Fruit fly (Drosophila melanogaster) whole organism, adult: ENCODE data around the gene fln.
A peak's percentile ranks its signal among the peaks of the same experiment; 100 is the strongest.

Source experiments
- CG11617 ChIP-seq: fragments of 200-800 bp; sonication (Bioruptor generic); optimal IDR thresholded peaks from 2 replicates; lab custom pipeline; 2017; ENCODE audit warnings: mild to moderate bottlenecking, missing biosample characterization, missing genetic modification reagents, missing genetic modification characterization
- CG12768 ChIP-seq: fragments of 200-800 bp; sonication (Bioruptor generic); optimal IDR thresholded peaks from 2 replicates; lab custom pipeline; 2017; ENCODE audit warnings: missing biosample characterization, missing genetic modification characterization, mild to moderate bottlenecking, moderate library complexity, missing genetic modification reagents
- CG14711 ChIP-seq: fragments of 200-800 bp; sonication (Bioruptor generic); optimal IDR thresholded peaks from 2 replicates; lab custom pipeline; 2018; ENCODE audit warnings: missing biosample characterization, mild to moderate bottlenecking, missing genetic modification characterization, moderate library complexity
- CG1620 ChIP-seq: fragments of 200-800 bp; sonication (Bioruptor generic); optimal IDR thresholded peaks from 2 replicates; lab custom pipeline; 2016; ENCODE audit warnings: missing biosample characterization, missing genetic modification characterization
- CG33017 ChIP-seq: fragments of 200-800 bp; sonication (Bioruptor generic); optimal IDR thresholded peaks from 2 replicates; lab custom pipeline; 2018; ENCODE audit warnings: missing biosample characterization, mild to moderate bottlenecking, missing genetic modification characterization, moderate library complexity
- CG5204 ChIP-seq: fragments of 200-800 bp; sonication (Bioruptor generic); optimal IDR thresholded peaks from 2 replicates; lab custom pipeline; 2016; ENCODE audit warnings: missing biosample characterization, missing genetic modification characterization
- CG7045 ChIP-seq: fragments of 200-800 bp; sonication (Bioruptor generic); optimal IDR thresholded peaks from 2 replicates; lab custom pipeline; 2017; ENCODE audit warnings: missing biosample characterization, mild to moderate bottlenecking, missing genetic modification characterization
- CG7101 ChIP-seq: fragments of 200-800 bp; sonication (Bioruptor generic); optimal IDR thresholded peaks from 2 replicates; lab custom pipeline; 2018; ENCODE audit warnings: missing biosample characterization, mild to moderate bottlenecking, missing genetic modification characterization, moderate library complexity
- Clk ChIP-seq: fragments of 200-800 bp; sonication (Bioruptor generic); optimal IDR thresholded peaks from 2 replicates; lab custom pipeline; 2017; ENCODE audit warnings: missing biosample characterization, missing genetic modification characterization
- Crg-1 ChIP-seq: fragments of 200-800 bp; sonication (Bioruptor generic); optimal IDR thresholded peaks from 2 replicates; lab custom pipeline; 2016; ENCODE audit warnings: missing biosample characterization, missing genetic modification characterization
- Hr96 ChIP-seq: fragments of 200-800 bp; sonication (Bioruptor generic); optimal IDR thresholded peaks from 2 replicates; lab custom pipeline; 2016; ENCODE audit warnings: missing biosample characterization, missing genetic modification characterization
- Mnt ChIP-seq: fragments of 200-800 bp; sonication (Bioruptor generic); optimal IDR thresholded peaks from 2 replicates; lab custom pipeline; 2016; ENCODE audit warnings: missing biosample characterization, mild to moderate bottlenecking, missing genetic modification characterization
- bab1 ChIP-seq: fragments of 200-800 bp; sonication (Bioruptor generic); optimal IDR thresholded peaks from 3 replicates; lab custom pipeline; 2019; ENCODE audit warnings: missing biosample characterization, mild to moderate bottlenecking, missing genetic modification characterization, moderate library complexity
- cic ChIP-seq: fragments of 200-800 bp; sonication (Bioruptor generic); optimal IDR thresholded peaks from 2 replicates; lab custom pipeline; 2017; ENCODE audit warnings: missing biosample characterization, mild to moderate bottlenecking, missing genetic modification characterization, moderate library complexity
- cnc ChIP-seq, 2 experiments: fragments of >200 bp; optimal IDR thresholded peaks; 2 replicates each; lab custom pipeline; 2017
- kay ChIP-seq: fragments of 200-800 bp; sonication (Bioruptor generic); peaks from one replicate; lab custom pipeline; 2016; ENCODE audit warnings: missing biosample characterization, missing genetic modification characterization, borderline replicate concordance
- ovo ChIP-seq: fragments of 200-800 bp; sonication (Bioruptor generic); optimal IDR thresholded peaks from 2 replicates; lab custom pipeline; 2016; ENCODE audit warnings: missing biosample characterization, missing genetic modification characterization
- pad ChIP-seq: fragments of 200-800 bp; sonication (Bioruptor generic); optimal IDR thresholded peaks from 3 replicates; lab custom pipeline; 2017; ENCODE audit warnings: missing biosample characterization, missing genetic modification characterization, mild to moderate bottlenecking, moderate library complexity, missing genetic modification reagents
- tj ChIP-seq: fragments of 200-800 bp; sonication (Bioruptor generic); optimal IDR thresholded peaks from 3 replicates; lab custom pipeline; 2017; ENCODE audit warnings: missing biosample characterization, mild to moderate bottlenecking, missing genetic modification characterization, moderate library complexity
- toe ChIP-seq: fragments of 200-800 bp; sonication (Bioruptor generic); optimal IDR thresholded peaks from 2 replicates; lab custom pipeline; 2016; ENCODE audit warnings: missing biosample characterization, missing genetic modification characterization

The fln gene

dm6 chr3L:20005033-20005782, 14.2 kb upstream of the fln start, which contains the start of gene kug:
Gene kug, plus strand, starts transcription at chr3L:20005301.
- no peak for TF ChIP-seq Mnt (GFP tag; lab: Kevin White, UChicago)
- no peak for TF ChIP-seq CG5204 (GFP tag; lab: Kevin White, UChicago)
- TF ChIP-seq CG1620, result no peak
- TF ChIP-seq ovo (GFP tag; lab: Kevin White, UChicago), result no peak
- TF ChIP-seq pad (GFP tag; lab: Kevin White, UChicago), result peak; percentile 79

DNA sequence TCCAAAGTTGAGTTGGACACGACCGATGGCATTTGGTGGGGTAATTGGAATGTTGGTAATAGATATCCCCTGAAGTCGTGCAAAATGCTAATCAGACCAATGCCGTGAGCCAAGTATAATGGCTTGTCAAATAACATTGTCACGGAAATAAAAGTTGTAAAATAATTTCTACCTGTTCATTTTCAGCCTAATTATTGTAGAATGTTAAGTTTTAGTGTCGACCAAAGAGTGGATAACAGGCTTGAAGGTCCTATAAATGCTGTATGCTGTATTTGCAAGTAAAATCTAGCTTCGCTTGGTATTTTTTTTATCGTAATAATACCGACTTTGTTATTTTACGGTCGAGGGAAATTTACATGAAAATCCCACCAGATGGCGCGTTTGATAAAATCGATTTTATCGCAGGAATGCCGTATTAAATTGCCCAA, 13.4 kb upstream of the fln start:
- TF ChIP-seq Mnt (GFP tag; lab: Kevin White, UChicago) (no peak), CG1620 (no peak), Hr96 (GFP tag; lab: Kevin White, UChicago) (no peak), Crg-1 (GFP tag; lab: Kevin White, UChicago) (no peak), CG7101 (tag; lab: Kevin White, UChicago) (no peak), ovo (GFP tag; lab: Kevin White, UChicago) (no peak), tj (no peak), CG7045 (no peak)

DNA sequence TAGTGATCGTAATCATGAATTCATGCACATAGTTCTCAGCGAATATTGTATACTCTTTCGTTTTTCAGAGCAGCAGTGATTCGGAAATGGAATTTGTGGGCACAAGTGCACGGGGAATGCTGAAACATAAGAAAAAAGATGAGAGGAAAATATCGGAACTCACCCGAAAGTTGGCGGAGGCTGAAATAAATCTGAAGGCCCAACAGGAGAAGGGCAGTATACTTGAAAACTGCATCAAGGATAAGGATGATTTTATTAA, 12.1 kb upstream of the fln start:
- TF ChIP-seq pad (GFP tag; lab: Kevin White, UChicago) (no peak), CG7101 (tag; lab: Kevin White, UChicago) (no peak), CG7045 (no peak), tj (no peak), CG5204 (GFP tag; lab: Kevin White, UChicago) (no peak), Crg-1 (GFP tag; lab: Kevin White, UChicago) (no peak), CG33017 (no peak), toe (GFP tag; lab: Kevin White, UChicago) (no peak), Mnt (GFP tag; lab: Kevin White, UChicago) (no peak), cic (GFP tag; lab: Kevin White, UChicago) (no peak), cnc (optimal IDR thresholded peaks at IDR 0.05; lab: Kevin White, UChicago) (no peak), kay (no peak), Clk (GFP tag; lab: Kevin White, UChicago) (no peak), ovo (GFP tag; lab: Kevin White, UChicago) (no peak), CG12768 (GFP tag; lab: Kevin White, UChicago) (no peak), CG14711 (tag; lab: Kevin White, UChicago) (no peak)

DNA sequence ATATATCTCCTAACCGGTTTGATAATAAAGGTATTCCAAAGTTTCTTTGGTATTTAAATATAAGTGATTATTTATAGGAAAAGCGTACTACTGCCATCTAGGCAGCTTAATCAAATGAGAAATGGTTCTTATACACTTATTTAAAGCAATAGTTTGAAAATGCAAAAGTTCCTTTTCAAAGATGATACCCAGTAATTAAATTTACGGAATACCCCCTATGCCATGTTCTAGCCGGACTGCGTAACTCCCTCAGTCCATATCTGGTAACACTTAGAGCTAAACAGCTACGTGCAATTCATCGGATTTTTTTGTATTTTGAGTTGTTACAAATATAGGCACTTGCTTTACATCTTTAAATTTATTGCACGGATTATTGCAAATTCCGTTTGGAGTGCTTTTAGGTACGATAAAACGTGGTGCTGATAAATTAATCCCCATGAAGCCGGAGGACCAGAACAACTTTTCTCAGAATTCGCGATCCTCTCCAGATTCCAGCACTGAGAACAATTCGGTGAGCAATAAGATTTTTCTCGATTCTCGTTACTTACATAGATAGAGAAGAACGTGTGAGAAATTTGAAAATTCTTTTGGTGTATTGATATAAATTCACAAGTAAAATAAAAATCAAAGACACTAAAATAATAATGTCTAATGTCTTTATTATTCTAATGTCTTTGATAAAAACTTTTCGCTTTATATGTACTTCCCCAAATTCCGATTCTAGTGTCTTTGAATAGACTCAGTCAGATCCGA, 11.6 kb upstream of the fln start, which contains the start of gene CG7668:
CG7668 (plus strand) TSS at position 255 of the 753 bp plus-strand sequence.
- TF ChIP-seq Mnt (GFP tag; lab: Kevin White, UChicago), result peak; percentile 62
- peak; percentile 86 for TF ChIP-seq CG11617 (GFP tag; lab: Kevin White, UChicago)
- TF ChIP-seq CG12768 (GFP tag; lab: Kevin White, UChicago), result peak; percentile 87
- TF ChIP-seq cnc (optimal IDR thresholded peaks at IDR 0.05; lab: Kevin White, UChicago), result no peak
- TF ChIP-seq CG1620, result peak; percentile 78
- no peak for TF ChIP-seq Hr96 (GFP tag; lab: Kevin White, UChicago)
- peak; percentile 92 for TF ChIP-seq bab1 (GFP tag; lab: Kevin White, UChicago)
- peak; percentile 82 for TF ChIP-seq CG14711 (tag; lab: Kevin White, UChicago)
- peak; percentile 71 for TF ChIP-seq Crg-1 (GFP tag; lab: Kevin White, UChicago)
- peak; percentile 85 for TF ChIP-seq CG7045
- peak; percentile 66 for TF ChIP-seq pad (GFP tag; lab: Kevin White, UChicago)
- peak; percentile 59 for TF ChIP-seq tj
- peak; percentile 85 for TF ChIP-seq toe (GFP tag; lab: Kevin White, UChicago)
- peak; percentile 89 for TF ChIP-seq CG7101 (tag; lab: Kevin White, UChicago)
- TF ChIP-seq CG33017, result peak; percentile 85
- peak; percentile 76 for TF ChIP-seq CG5204 (GFP tag; lab: Kevin White, UChicago)
- peak; percentile 63 for TF ChIP-seq cic (GFP tag; lab: Kevin White, UChicago)
- peak; percentile 75 for TF ChIP-seq kay
- TF ChIP-seq ovo (GFP tag; lab: Kevin White, UChicago), result peak; percentile 43
- TF ChIP-seq Clk (GFP tag; lab: Kevin White, UChicago), result peak; percentile 80

DNA sequence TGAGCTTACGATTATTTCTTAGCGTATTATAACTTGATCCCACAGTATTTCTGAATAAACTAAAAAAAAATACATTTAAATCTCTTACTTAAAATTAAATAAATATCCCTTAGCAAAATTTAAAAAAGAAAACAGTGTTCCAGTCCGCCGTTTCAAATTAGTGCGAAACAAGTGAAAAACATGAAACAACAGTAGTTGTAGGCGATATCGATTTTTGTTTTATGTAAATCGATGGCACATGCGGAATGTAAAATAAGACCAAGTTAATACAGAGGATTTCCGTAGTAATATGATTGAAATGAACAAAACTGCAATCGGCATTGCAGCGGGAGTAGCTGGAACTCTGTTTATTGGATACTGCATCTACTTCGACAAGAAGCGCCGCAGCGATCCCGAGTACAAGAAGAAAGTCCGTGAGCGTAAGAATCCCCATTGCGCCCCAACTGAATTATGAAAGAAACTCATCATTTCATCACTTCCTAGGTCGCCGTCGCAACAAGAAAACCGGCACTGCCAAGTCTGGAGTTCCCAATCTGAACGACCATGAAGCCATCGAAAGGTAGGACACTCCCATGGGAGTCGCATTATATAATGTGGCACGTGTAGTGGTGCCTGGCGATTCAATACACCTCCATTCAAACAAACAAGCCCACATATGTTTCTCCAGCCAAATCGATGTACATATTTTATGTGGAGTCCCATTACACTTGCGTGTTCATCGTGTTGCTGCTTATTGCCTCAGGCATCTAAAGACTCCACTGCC, 10.0 kb upstream of the fln start:
- TF ChIP-seq Crg-1 (GFP tag; lab: Kevin White, UChicago) (no peak), CG14711 (tag; lab: Kevin White, UChicago) (no peak), cic (GFP tag; lab: Kevin White, UChicago) (no peak), cnc (optimal IDR thresholded peaks at IDR 0.05; lab: Kevin White, UChicago) (no peak), CG33017 (no peak), pad (GFP tag; lab: Kevin White, UChicago) (no peak), Mnt (GFP tag; lab: Kevin White, UChicago) (peak; percentile 67)
